Worm (Caenorhabditis elegans) whole organism, L4/young adult: Measurements from ENCODE around the gene T24D3.2.

ENCODE experiments used
- W03F9.2 ChIP-seq: fragments of 150-350 bp; optimal IDR thresholded peaks from 2 replicates; lab custom pipeline; 2014; ENCODE audit warnings: missing biosample characterization, missing genetic modification characterization
- dao-5 ChIP-seq: sonication (generic microtip); optimal IDR thresholded peaks from 2 replicates; lab custom pipeline; 2016; ENCODE audit warnings: missing genotype, missing genetic modification characterization, moderate library complexity, missing compliant biosample characterization
- him-1 ChIP-seq: sonication (generic microtip); optimal IDR thresholded peaks from 2 replicates; lab custom pipeline; 2016; ENCODE audit warnings: missing genotype, missing genetic modification reagents, missing genetic modification characterization, missing compliant biosample characterization

The T24D3.2 gene

DNA sequence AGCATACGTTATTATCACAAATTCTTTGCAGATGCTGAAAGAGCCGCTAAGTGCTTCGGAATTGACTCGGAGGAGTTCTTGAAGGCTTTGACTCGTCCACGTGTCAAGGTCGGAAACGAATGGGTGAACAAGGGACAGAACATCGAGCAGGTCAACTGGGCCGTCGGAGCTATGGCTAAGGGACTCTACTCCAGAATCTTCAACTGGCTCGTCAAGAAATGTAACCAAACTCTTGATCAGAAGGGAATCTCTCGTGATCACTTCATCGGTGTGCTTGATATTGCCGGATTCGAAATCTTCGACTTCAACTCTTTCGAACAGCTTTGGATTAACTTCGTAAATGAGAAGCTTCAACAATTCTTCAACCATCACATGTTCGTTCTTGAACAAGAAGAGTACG is 44.3 kb downstream of the T24D3.2 start:
- TF ChIP-seq him-1 (tag; lab: Kevin White, UChicago) (no peak), dao-5 (no peak), W03F9.2 (tag; lab: Kevin White, UChicago) (no peak)

DNA sequence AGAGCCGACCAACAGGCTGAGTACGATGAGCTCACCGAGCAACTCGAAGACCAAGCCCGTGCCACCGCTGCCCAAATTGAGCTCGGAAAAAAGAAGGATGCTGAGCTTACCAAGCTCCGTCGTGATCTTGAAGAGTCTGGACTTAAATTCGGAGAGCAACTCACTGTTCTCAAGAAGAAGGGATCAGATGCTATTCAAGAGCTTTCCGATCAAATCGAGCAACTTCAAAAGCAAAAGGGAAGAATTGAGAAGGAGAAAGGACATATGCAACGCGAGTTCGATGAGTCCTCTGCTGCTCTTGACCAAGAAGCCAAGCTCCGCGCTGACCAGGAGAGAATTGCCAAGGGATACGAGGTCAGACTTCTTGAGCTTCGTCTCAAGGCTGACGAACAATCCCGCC is 46.7 kb downstream of the T24D3.2 start:
- TF ChIP-seq dao-5, result no peak
- no peak for TF ChIP-seq W03F9.2 (tag; lab: Kevin White, UChicago)
- TF ChIP-seq him-1 (tag; lab: Kevin White, UChicago), result no peak
